Fruit fly (Drosophila melanogaster) whole organism: ENCODE data around the gene TM9SF4.

Source experiments
- CG8478 ChIP-seq: fragments of >200 bp; optimal IDR thresholded peaks from 2 replicates; lab custom pipeline; 2018; ENCODE audit warnings: inconsistent platforms
- psq ChIP-seq: fragments of >200 bp; optimal IDR thresholded peaks from 2 replicates; lab custom pipeline; 2017

DNA sequence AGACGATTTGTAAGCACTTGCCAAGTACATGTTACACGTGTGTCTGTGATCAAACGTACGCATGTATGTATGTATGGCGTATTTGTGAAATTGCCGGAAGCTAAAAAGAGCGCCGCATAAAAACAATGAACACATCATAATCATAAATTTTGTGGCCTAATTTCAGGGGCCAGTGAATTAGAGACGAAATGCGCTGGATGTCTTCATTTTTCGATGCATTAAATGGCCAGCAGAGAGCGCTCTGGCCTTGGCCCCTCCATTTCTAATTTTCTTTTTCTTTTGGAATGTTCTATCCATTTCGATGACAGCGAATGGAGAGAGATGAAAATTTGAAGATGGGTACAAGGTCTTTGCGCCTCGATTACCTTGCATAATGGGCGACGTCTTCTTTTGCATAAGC, 14.5 kb upstream of the TM9SF4 start:
- TF ChIP-seq psq (no peak), CG8478 (lab: Kevin White, UChicago) (no peak)
